Fruit fly (Drosophila melanogaster): ENCODE data around the gene PIG-P.

Gene PIG-P

dm6 chr3R:26104302-26105140 is 46.5 kb upstream of the PIG-P start:
- TF ChIP-seq CG7271 (tag; optimal IDR thresholded peaks at IDR 0.05) (no peak), mirr (GFP tag; optimal IDR thresholded peaks at IDR 0.05) (no peak), bigmax (GFP tag; optimal IDR thresholded peaks at IDR 0.05) (no peak), gfzf (GFP tag; optimal IDR thresholded peaks at IDR 0.05) (no peak), ara (GFP tag; IDR thresholded peaks at IDR 0.05) (no peak), zf30C (GFP tag; optimal IDR thresholded peaks at IDR 0.05) (peak; percentile 46), CG3407 (GFP tag; optimal IDR thresholded peaks at IDR 0.05) (peak; percentile 10), ems (GFP tag; optimal IDR thresholded peaks at IDR 0.05) (no peak), HLH3B (GFP tag; IDR thresholded peaks at IDR 0.05) (no peak), Nf-YA (GFP tag; IDR thresholded peaks at IDR 0.05) (no peak), esg (GFP tag; conservative IDR thresholded peaks at IDR 0.05) (0 out of 2 replicates have a peak, but pooled peaks have one; percentile 7), slp2 (GFP tag; optimal IDR thresholded peaks at IDR 0.05) (no peak), rib (GFP tag; IDR thresholded peaks at IDR 0.05) (peak; percentile 47; the same call in 1 of the 2 replicates), Side (GFP tag; optimal IDR thresholded peaks at IDR 0.05) (no peak), twi (tag; optimal IDR thresholded peaks at IDR 0.05) (no peak), knrl (GFP tag; IDR thresholded peaks at IDR 0.05; ENCODE audit: partially characterized antibody) (no peak), Hmx (GFP tag; optimal IDR thresholded peaks at IDR 0.05) (no peak), run (tag; optimal IDR thresholded peaks at IDR 0.05) (no peak), ttk (GFP tag; IDR thresholded peaks at IDR 0.05) (no peak), CG7556 (GFP tag; optimal IDR thresholded peaks at IDR 0.05) (peak; percentile 35), mam (GFP tag; optimal IDR thresholded peaks at IDR 0.05) (no peak), grn (GFP tag; optimal IDR thresholded peaks at IDR 0.05) (no peak), danr (GFP tag; IDR thresholded peaks at IDR 0.05) (no peak; the same call in 1 of the 2 replicates), dmrt99B (tag; optimal IDR thresholded peaks at IDR 0.05) (peak; percentile 26), chinmo (GFP tag; IDR thresholded peaks at IDR 0.05; ENCODE audit: partially characterized antibody) (0 out of 4 replicates have a peak, but pooled peaks have one; percentile 30), CG13123 (GFP tag; optimal IDR thresholded peaks at IDR 0.05) (no peak), lab (GFP tag; optimal IDR thresholded peaks at IDR 0.05) (peak; percentile 75), CG18262 (tag; optimal IDR thresholded peaks at IDR 0.05) (peak; percentile 13), CG2875 (GFP tag; optimal IDR thresholded peaks at IDR 0.05) (no peak), Kr (GFP tag; optimal IDR thresholded peaks at IDR 0.05) (no peak), ash1 (GFP tag; optimal IDR thresholded peaks at IDR 0.05) (no peak), CG3281 (GFP tag; optimal IDR thresholded peaks at IDR 0.05) (peak; percentile 46), CG8290 (GFP tag; optimal IDR thresholded peaks at IDR 0.05) (no peak), CG8290 (tag; optimal IDR thresholded peaks at IDR 0.05) (peak in 1 of 2 experiments; percentile 34), CG8765 (GFP tag; IDR thresholded peaks at IDR 0.05) (no peak), CG12659 (GFP tag; optimal IDR thresholded peaks at IDR 0.05) (peak; percentile 20), Dll (GFP tag; IDR thresholded peaks at IDR 0.05; ENCODE audit: partially characterized antibody) (no peak), CG33557 (GFP tag; optimal IDR thresholded peaks at IDR 0.05) (peak; percentile 9), MTF-1 (GFP tag; optimal IDR thresholded peaks at IDR 0.05; ENCODE audit: borderline replicate concordance) (no peak), zfh1 (GFP tag; IDR thresholded peaks at IDR 0.05) (no peak; the same call in 2 of the 3 replicates), ro (GFP tag; IDR thresholded peaks at IDR 0.05) (no peak), CG2678 (tag; optimal IDR thresholded peaks at IDR 0.05) (peak; percentile 68), Doc3 (GFP tag; IDR thresholded peaks at IDR 0.05; ENCODE audit: partially characterized antibody) (no peak), HmgZ (tag; optimal IDR thresholded peaks at IDR 0.05) (no peak), CG2116 (GFP tag; optimal IDR thresholded peaks at IDR 0.05) (no peak), dati (GFP tag; IDR thresholded peaks at IDR 0.05) (no peak), ken (GFP tag; IDR thresholded peaks at IDR 0.05) (no peak), Fer1 (GFP tag; optimal IDR thresholded peaks at IDR 0.05) (peak; percentile 41), CG6791 (GFP tag; IDR thresholded peaks at IDR 0.05; ENCODE audit: partially characterized antibody) (no peak)

All from whole organism, embryonic.